Worm (Caenorhabditis elegans) whole organism, late embryonic: ENCODE measurements around the gene C38H2.3.

Experiments
- C08G9.2 ChIP-seq: sonication (generic microtip); optimal IDR thresholded peaks from 2 replicates; lab custom pipeline; 2016; ENCODE audit warnings: mild to moderate bottlenecking, missing genetic modification characterization, moderate library complexity, missing compliant biosample characterization
- C38D4.7 ChIP-seq: fragments of 200-800 bp; sonication (Bioruptor generic); optimal IDR thresholded peaks from 2 replicates; lab custom pipeline; 2018; ENCODE audit warnings: mild to moderate bottlenecking, missing genetic modification characterization, moderate library complexity, missing compliant biosample characterization
- F13H6.1 ChIP-seq: sonication (generic microtip); optimal IDR thresholded peaks from 2 replicates; lab custom pipeline; 2016; ENCODE audit warnings: missing genetic modification characterization, missing compliant biosample characterization
- T23F11.4 ChIP-seq: fragments of 200-800 bp; sonication (Bioruptor generic); optimal IDR thresholded peaks from 2 replicates; lab custom pipeline; 2018; ENCODE audit warnings: mild to moderate bottlenecking, missing genetic modification characterization, missing compliant biosample characterization
- Y22D7AL.16 ChIP-seq: sonication (generic microtip); optimal IDR thresholded peaks from 2 replicates; lab custom pipeline; 2016; ENCODE audit warnings: missing genetic modification characterization, missing compliant biosample characterization
- ahr-1 ChIP-seq: sonication (generic microtip); optimal IDR thresholded peaks from 2 replicates; lab custom pipeline; 2016; ENCODE audit warnings: missing genetic modification characterization, missing compliant biosample characterization
- ama-1 ChIP-seq: fragments of 150-350 bp; optimal IDR thresholded peaks from 2 replicates; lab custom pipeline; 2014
- ceh-19 ChIP-seq: fragments of 200-800 bp; sonication (Bioruptor generic); optimal IDR thresholded peaks from 2 replicates; lab custom pipeline; 2018; ENCODE audit warnings: mild to moderate bottlenecking, missing genetic modification characterization, missing compliant biosample characterization
- ceh-24 ChIP-seq: sonication (generic microtip); optimal IDR thresholded peaks from 2 replicates; lab custom pipeline; 2016; ENCODE audit warnings: mild to moderate bottlenecking, missing genetic modification characterization, missing compliant biosample characterization
- ceh-30 ChIP-seq: fragments of 150-350 bp; optimal IDR thresholded peaks from 2 replicates; lab custom pipeline; 2014; ENCODE audit warnings: missing biosample characterization, missing genetic modification characterization
- ceh-45 ChIP-seq: fragments of 200-800 bp; sonication (Bioruptor generic); IDR thresholded peaks from 2 replicates; pipeline ENCODE4 v1.3.6; 2022; ENCODE audit warnings: missing genetic modification reagents, missing genetic modification characterization, missing compliant biosample characterization
- ceh-9 ChIP-seq: sonication (generic microtip); optimal IDR thresholded peaks from 2 replicates; lab custom pipeline; 2016; ENCODE audit warnings: mild to moderate bottlenecking, missing genetic modification characterization, inconsistent platforms, missing compliant biosample characterization
- dmd-4 ChIP-seq: sonication (generic microtip); optimal IDR thresholded peaks from 2 replicates; lab custom pipeline; 2016; ENCODE audit warnings: borderline replicate concordance, missing genetic modification characterization, missing compliant biosample characterization
- elt-2 ChIP-seq: sonication (generic microtip); optimal IDR thresholded peaks from 2 replicates; lab custom pipeline; 2016; ENCODE audit warnings: missing genetic modification reagents, missing genetic modification characterization, missing compliant biosample characterization
- ets-4 ChIP-seq: sonication (generic microtip); optimal IDR thresholded peaks from 2 replicates; lab custom pipeline; 2016; ENCODE audit warnings: missing genetic modification characterization, missing compliant biosample characterization
- eyg-1 ChIP-seq: sonication (generic microtip); optimal IDR thresholded peaks from 2 replicates; lab custom pipeline; 2016; ENCODE audit warnings: missing genotype, missing genetic modification characterization, missing compliant biosample characterization
- hlh-30 ChIP-seq: sonication (generic microtip); optimal IDR thresholded peaks from 2 replicates; lab custom pipeline; 2017; ENCODE audit warnings: antibody characterized with exemption, missing genetic modification characterization, missing compliant biosample characterization; ENCODE audit not compliant: insufficient read depth
- lim-6 ChIP-seq: sonication (generic microtip); optimal IDR thresholded peaks from 2 replicates; lab custom pipeline; 2016; ENCODE audit warnings: missing genetic modification characterization, missing compliant biosample characterization
- nfya-1 ChIP-seq: sonication (generic microtip); optimal IDR thresholded peaks from 2 replicates; lab custom pipeline; 2017; ENCODE audit warnings: missing genetic modification characterization, mild to moderate bottlenecking, missing compliant biosample characterization, antibody characterized with exemption, moderate library complexity
- nhr-232 ChIP-seq: sonication (generic microtip); optimal IDR thresholded peaks from 2 replicates; lab custom pipeline; 2016; ENCODE audit warnings: missing genetic modification characterization, missing compliant biosample characterization
- odd-2 ChIP-seq: sonication (generic microtip); optimal IDR thresholded peaks from 2 replicates; lab custom pipeline; 2017; ENCODE audit warnings: antibody characterized with exemption, mild to moderate bottlenecking, missing genetic modification characterization, missing compliant biosample characterization
- pag-3 ChIP-seq: sonication (generic microtip); optimal IDR thresholded peaks from 2 replicates; lab custom pipeline; 2016; ENCODE audit warnings: missing compliant biosample characterization, missing genetic modification characterization, borderline replicate concordance
- pat-9 ChIP-seq: fragments of 200-800 bp; sonication (Bioruptor generic); optimal IDR thresholded peaks from 2 replicates; lab custom pipeline; 2018; ENCODE audit warnings: mild to moderate bottlenecking, missing genetic modification characterization, moderate library complexity, missing compliant biosample characterization
- pax-1 ChIP-seq: fragments of 150-350 bp; optimal IDR thresholded peaks from 2 replicates; lab custom pipeline; 2014; ENCODE audit warnings: missing biosample characterization, missing genetic modification characterization
- pha-2 ChIP-seq: sonication (generic microtip); optimal IDR thresholded peaks from 2 replicates; lab custom pipeline; 2017; ENCODE audit warnings: mild to moderate bottlenecking, missing genetic modification characterization, missing compliant biosample characterization
- pros-1 ChIP-seq: fragments of 150-350 bp; optimal IDR thresholded peaks from 2 replicates; lab custom pipeline; 2014; ENCODE audit warnings: missing biosample characterization, missing genetic modification reagents, missing genetic modification characterization
- sdc-2 ChIP-seq: sonication (generic microtip); optimal IDR thresholded peaks from 2 replicates; lab custom pipeline; 2016; ENCODE audit warnings: missing genotype, missing genetic modification characterization, missing compliant biosample characterization
- sox-4 ChIP-seq: sonication (generic microtip); optimal IDR thresholded peaks from 2 replicates; lab custom pipeline; 2017; ENCODE audit warnings: mild to moderate bottlenecking, missing genetic modification characterization, inconsistent platforms, missing compliant biosample characterization
- tbx-2 ChIP-seq: sonication (generic microtip); optimal IDR thresholded peaks from 2 replicates; lab custom pipeline; 2016; ENCODE audit warnings: missing genetic modification characterization, missing compliant biosample characterization
- tbx-7 ChIP-seq: sonication (generic microtip); optimal IDR thresholded peaks from 2 replicates; lab custom pipeline; 2016; ENCODE audit warnings: missing genotype, missing genetic modification characterization, missing compliant biosample characterization
- ttx-3 ChIP-seq: sonication (generic microtip); optimal IDR thresholded peaks from 2 replicates; lab custom pipeline; 2016; ENCODE audit warnings: missing genetic modification reagents, missing genetic modification characterization, missing compliant biosample characterization
- unc-3 ChIP-seq, 2 experiments: fragments of 200-800 bp in 1 of 2; sonication (Bioruptor generic) in 1 of 2; sonication (generic microtip) in 1 of 2; conservative IDR thresholded peaks in 1 of 2; optimal IDR thresholded peaks in 1 of 2; 2 replicates each; pipeline versions ENCODE4 v1.3.6 to Lab custom; 2016 to 2022; ENCODE audit warnings: missing compliant biosample characterization in 2 of 2, missing genetic modification characterization in 2 of 2, missing genetic modification reagents in 1 of 2
- unc-55 ChIP-seq: sonication (generic microtip); optimal IDR thresholded peaks from 2 replicates; lab custom pipeline; 2017; ENCODE audit warnings: missing biosample characterization, missing genetic modification reagents, missing genetic modification characterization
- unc-86 ChIP-seq: sonication (generic microtip); optimal IDR thresholded peaks from 2 replicates; lab custom pipeline; 2016; ENCODE audit warnings: missing genetic modification characterization, missing compliant biosample characterization
- ztf-16 ChIP-seq: sonication (generic microtip); optimal IDR thresholded peaks from 2 replicates; lab custom pipeline; 2017; ENCODE audit warnings: missing genetic modification characterization, missing compliant biosample characterization

Gene C38H2.3

ce11 chrIII:10432104-10432503 lies 45.7 kb upstream of the C38H2.3 start (continued):
- TF ChIP-seq ahr-1 (tag; lab: Kevin White, UChicago) = peak; percentile 27
- peak; percentile 21 for TF ChIP-seq sdc-2 (tag; lab: Kevin White, UChicago)
- TF ChIP-seq unc-55 = peak; percentile 46
- TF ChIP-seq lim-6 (tag; lab: Kevin White, UChicago) = peak; percentile 3
- TF ChIP-seq pat-9 = peak; percentile 67
- TF ChIP-seq ttx-3 (tag; lab: Kevin White, UChicago) = peak; percentile 56
- no peak for TF ChIP-seq unc-3 (GFP tag; conservative IDR thresholded peaks at IDR 0.05; lab: Robert Waterston, UW)
- TF ChIP-seq unc-3 (tag; optimal IDR thresholded peaks at IDR 0.05; lab: Kevin White, UChicago) = no peak
- no peak for TF ChIP-seq ets-4
- peak; percentile 71 for TF ChIP-seq nfya-1 (tag; lab: Kevin White, UChicago)
- TF ChIP-seq pax-1 (tag; lab: Kevin White, UChicago) = no peak
- no peak for TF ChIP-seq ceh-9 (tag; lab: Kevin White, UChicago)
- peak; percentile 66 for TF ChIP-seq hlh-30 (tag; lab: Kevin White, UChicago)
- no peak for TF ChIP-seq dmd-4 (tag; lab: Kevin White, UChicago)
- peak; percentile 73 for TF ChIP-seq pha-2
- TF ChIP-seq C38D4.7 (GFP tag; lab: Kevin White, UChicago) = peak; percentile 63
- TF ChIP-seq C08G9.2 (tag; lab: Kevin White, UChicago) = peak; percentile 54
- no peak for TF ChIP-seq ceh-24 (tag; lab: Kevin White, UChicago)
- TF ChIP-seq ama-1 (lab: Kevin White, UChicago) = no peak

ce11 chrIII:10427882-10428281 lies 41.5 kb upstream of the C38H2.3 start, which contains the start of gene prp-3:
prp-3 (minus strand) TSS chrIII:10427982.
- TF ChIP-seq ztf-16 (tag; lab: Kevin White, UChicago) (no peak), eyg-1 (tag; lab: Kevin White, UChicago) (no peak), nhr-232 (tag; lab: Kevin White, UChicago) (no peak)

- no peak for TF ChIP-seq ceh-19 (GFP tag; lab: Kevin White, UChicago)
- TF ChIP-seq sox-4 = no peak
- TF ChIP-seq Y22D7AL.16 = no peak
- no peak for TF ChIP-seq pag-3 (tag; lab: Kevin White, UChicago)
- no peak for TF ChIP-seq tbx-7 (tag; lab: Kevin White, UChicago)
- no peak for TF ChIP-seq C38D4.7 (GFP tag; lab: Kevin White, UChicago)
- no peak for TF ChIP-seq T23F11.4 (GFP tag; lab: Kevin White, UChicago)
- no peak for TF ChIP-seq lim-6 (tag; lab: Kevin White, UChicago)
- TF ChIP-seq hlh-30 (tag; lab: Kevin White, UChicago) = no peak
- TF ChIP-seq unc-86 (tag; lab: Kevin White, UChicago) = no peak
Observed at ce11 chrIII:10423906-10424305, 37.5 kb upstream of the C38H2.3 start, which contains the start of gene M03C11.6. M03C11.6 (minus strand) TSS chrIII:10424006.

- TF ChIP-seq sdc-2 (tag; lab: Kevin White, UChicago) (no peak), ceh-45 (GFP tag; lab: Robert Waterston, UW) (no peak), unc-86 (tag; lab: Kevin White, UChicago) (no peak), unc-55 (no peak), pros-1 (tag; lab: Kevin White, UChicago) (no peak), eyg-1 (tag; lab: Kevin White, UChicago) (no peak), F13H6.1 (tag; lab: Kevin White, UChicago) (no peak), pat-9 (no peak)
Observed at ce11 chrIII:10421680-10422079, 35.3 kb upstream of the C38H2.3 start.

- TF ChIP-seq ttx-3 (tag; lab: Kevin White, UChicago) (no peak), odd-2 (no peak), ceh-30 (no peak), tbx-2 (no peak), tbx-7 (tag; lab: Kevin White, UChicago) (no peak), ama-1 (lab: Kevin White, UChicago) (peak; percentile 49), ceh-45 (GFP tag; lab: Robert Waterston, UW) (no peak), elt-2 (tag; lab: Kevin White, UChicago) (peak; percentile 34)
Observed at ce11 chrIII:10415822-10416221, 29.4 kb upstream of the C38H2.3 start, which contains the start of gene ymel-1. ymel-1 (plus strand) TSS chrIII:10416139.
